Worm (Caenorhabditis elegans) whole organism, L2 larva: ENCODE results near the gene gpch-1.

Experiments
- alr-1 ChIP-seq: fragments of 150-350 bp; optimal IDR thresholded peaks from 2 replicates; lab custom pipeline; 2014; ENCODE audit warnings: missing biosample characterization, missing genetic modification characterization
- ama-1 ChIP-seq: fragments of 150-350 bp; optimal IDR thresholded peaks from 2 replicates; lab custom pipeline; 2018; ENCODE audit warnings: inconsistent platforms
- ceh-16 ChIP-seq: fragments of 150-350 bp; optimal IDR thresholded peaks from 2 replicates; lab custom pipeline; 2014; ENCODE audit warnings: missing biosample characterization, missing genetic modification characterization
- fos-1 ChIP-seq: fragments of 150-350 bp; optimal IDR thresholded peaks from 2 replicates; lab custom pipeline; 2014; ENCODE audit warnings: missing biosample characterization, missing genetic modification characterization
- nhr-6 ChIP-seq: fragments of 150-350 bp; optimal IDR thresholded peaks from 2 replicates; lab custom pipeline; 2014; ENCODE audit warnings: missing biosample characterization, missing genetic modification characterization
- skn-1 ChIP-seq: sonication (generic microtip); optimal IDR thresholded peaks from 2 replicates; lab custom pipeline; 2017; ENCODE audit warnings: missing biosample characterization, missing genetic modification characterization
- unc-39 ChIP-seq: fragments of 150-350 bp; optimal IDR thresholded peaks from 2 replicates; lab custom pipeline; 2014; ENCODE audit warnings: missing biosample characterization, missing genetic modification characterization

ce11 chrIII:4372894-4373293 is 35.5 kb upstream of the gpch-1 start:
- TF ChIP-seq ceh-16 (tag; lab: Kevin White, UChicago) (no peak), ama-1 (no peak), unc-39 (no peak), alr-1 (tag; lab: Kevin White, UChicago) (no peak), fos-1 (tag; lab: Kevin White, UChicago) (no peak), nhr-6 (tag; lab: Kevin White, UChicago) (no peak), skn-1 (tag; lab: Kevin White, UChicago) (no peak)
